Fruit fly (Drosophila melanogaster) whole organism, embryonic: ENCODE results near the gene CG10581.

Experiments
- Atf-2 ChIP-seq: fragments of 200-800 bp; sonication (Bioruptor generic); optimal IDR thresholded peaks from 2 replicates; lab custom pipeline; 2016; ENCODE audit warnings: missing biosample characterization, missing genetic modification characterization
- CG11456 ChIP-seq: fragments of 200-800 bp; sonication (Bioruptor generic); IDR thresholded peaks from 3 replicates; pipeline ENCODE4 v1.3.6; 2022; ENCODE audit warnings: missing biosample characterization, missing genetic modification characterization
- CG11560 ChIP-seq: fragments of 200-800 bp; sonication (Bioruptor generic); IDR thresholded peaks from 3 replicates; pipeline ENCODE4 v1.3.6; 2022; ENCODE audit warnings: missing biosample characterization, missing genetic modification characterization
- CG11723 ChIP-seq: fragments of 200-800 bp; sonication (Bioruptor generic); optimal IDR thresholded peaks from 2 replicates; lab custom pipeline; 2017; ENCODE audit warnings: missing biosample characterization, mild to moderate bottlenecking, missing genetic modification characterization
- CG14014 ChIP-seq: fragments of 200-800 bp; sonication (Bioruptor generic); IDR thresholded peaks from 2 replicates; pipeline ENCODE4 v1.3.6; 2022; ENCODE audit warnings: missing biosample characterization, missing genetic modification characterization
- CG14860 ChIP-seq: fragments of 200-800 bp; sonication (Bioruptor generic); IDR thresholded peaks from 3 replicates; pipeline ENCODE4 v1.3.6; 2022; ENCODE audit warnings: missing biosample characterization, missing genetic modification characterization; ENCODE audit not compliant: partially characterized antibody
- CG15073 ChIP-seq: fragments of 200-800 bp; sonication (Bioruptor generic); optimal IDR thresholded peaks from 2 replicates; lab custom pipeline; 2016; ENCODE audit warnings: missing biosample characterization, missing genetic modification characterization
- CG15269 ChIP-seq: fragments of 200-800 bp; sonication (Bioruptor generic); optimal IDR thresholded peaks from 2 replicates; lab custom pipeline; 2018; ENCODE audit warnings: missing biosample characterization, mild to moderate bottlenecking, missing genetic modification characterization, moderate library complexity
- CG17829 ChIP-seq: fragments of 200-800 bp; optimal IDR thresholded peaks from 2 replicates; lab custom pipeline; 2019; ENCODE audit warnings: missing biosample characterization, mild to moderate bottlenecking, missing genetic modification characterization, moderate library complexity
- CG18619 ChIP-seq: fragments of 200-800 bp; sonication (Bioruptor generic); optimal IDR thresholded peaks from 3 replicates; lab custom pipeline; 2017; ENCODE audit warnings: missing biosample characterization, mild to moderate bottlenecking, missing genetic modification characterization
- CG2889 ChIP-seq: fragments of 200-800 bp; sonication (Bioruptor generic); IDR thresholded peaks from 3 replicates; pipeline ENCODE4 v1.3.6; 2022; ENCODE audit warnings: missing biosample characterization, missing genetic modification characterization
- CG4282 ChIP-seq: fragments of 200-800 bp; sonication (Bioruptor generic); optimal IDR thresholded peaks from 2 replicates; lab custom pipeline; 2016; ENCODE audit warnings: missing biosample characterization, missing genetic modification characterization
- CG8359 ChIP-seq: fragments of 200-800 bp; sonication (Bioruptor generic); optimal IDR thresholded peaks from 2 replicates; lab custom pipeline; 2017; ENCODE audit warnings: missing biosample characterization, mild to moderate bottlenecking, missing genetic modification characterization, borderline replicate concordance
- CG8924 ChIP-seq: fragments of 200-800 bp; optimal IDR thresholded peaks from 3 replicates; lab custom pipeline; 2019; ENCODE audit warnings: missing biosample characterization, mild to moderate bottlenecking, missing genetic modification characterization, moderate library complexity
- CG8944 ChIP-seq: fragments of 200-800 bp; sonication (Bioruptor generic); optimal IDR thresholded peaks from 3 replicates; lab custom pipeline; 2016; ENCODE audit warnings: missing biosample characterization, missing genetic modification characterization
- CG9215 ChIP-seq: fragments of 200-800 bp; sonication (Bioruptor generic); IDR thresholded peaks from 2 replicates; pipeline ENCODE4 v1.3.6; 2022; ENCODE audit warnings: missing biosample characterization, missing genetic modification characterization
- CG9932 ChIP-seq: fragments of 200-800 bp; sonication (Bioruptor generic); IDR thresholded peaks from 2 replicates; pipeline ENCODE4 v1.3.6; 2022; ENCODE audit warnings: missing biosample characterization, missing genetic modification characterization
- Dip3 ChIP-seq: fragments of 200-800 bp; sonication (Bioruptor generic); optimal IDR thresholded peaks from 3 replicates; lab custom pipeline; 2016; ENCODE audit warnings: missing biosample characterization, missing genetic modification characterization
- E2f2 ChIP-seq: fragments of 200-800 bp; sonication (Bioruptor generic); IDR thresholded peaks from 2 replicates; pipeline ENCODE4 v1.3.6; 2022; ENCODE audit warnings: missing biosample characterization, missing genetic modification characterization
- ERR ChIP-seq: fragments of 200-800 bp; sonication (Bioruptor generic); optimal IDR thresholded peaks from 2 replicates; lab custom pipeline; 2016; ENCODE audit warnings: missing biosample characterization, missing genetic modification characterization
- Eip74EF ChIP-seq, 2 experiments: fragments of 200-800 bp in 1 of 2; fragments of >200 bp in 1 of 2; sonication (Bioruptor generic) in 1 of 2; optimal IDR thresholded peaks; 2 replicates each; lab custom pipeline; 2017 to 2019; ENCODE audit warnings: missing biosample characterization in 2 of 2, missing genetic modification characterization in 2 of 2, mild to moderate bottlenecking in 1 of 2, moderate library complexity in 1 of 2
- Gsc ChIP-seq: fragments of 200-800 bp; sonication (Bioruptor generic); IDR thresholded peaks from 2 replicates; pipeline ENCODE4 v1.3.6; 2022; ENCODE audit warnings: missing biosample characterization, missing genetic modification characterization
- HLH4C ChIP-seq: fragments of 200-800 bp; sonication (Bioruptor generic); IDR thresholded peaks from 3 replicates; pipeline ENCODE4 v1.3.6; 2022; ENCODE audit warnings: missing biosample characterization, missing genetic modification characterization; ENCODE audit not compliant: partially characterized antibody
- HmgZ ChIP-seq: fragments of 200-800 bp; sonication (Bioruptor generic); optimal IDR thresholded peaks from 2 replicates; lab custom pipeline; 2018; ENCODE audit warnings: missing biosample characterization, mild to moderate bottlenecking, missing genetic modification characterization
- Hr78 ChIP-seq, 2 experiments: fragments of 200-800 bp in 1 of 2; fragments of >200 bp in 1 of 2; sonication (Bioruptor generic) in 1 of 2; optimal IDR thresholded peaks; 2 replicates each; lab custom pipeline; 2017 to 2019; ENCODE audit warnings: missing biosample characterization in 2 of 2, missing genetic modification characterization in 2 of 2, mild to moderate bottlenecking in 1 of 2, moderate library complexity in 1 of 2
- Lpt ChIP-seq: fragments of >200 bp; optimal IDR thresholded peaks from 2 replicates; lab custom pipeline; 2018; ENCODE audit warnings: missing biosample characterization, missing genetic modification characterization
- Mes4 ChIP-seq: fragments of 200-800 bp; sonication (Bioruptor generic); optimal IDR thresholded peaks from 2 replicates; lab custom pipeline; 2016; ENCODE audit warnings: missing biosample characterization, missing genetic modification characterization
- NC2β ChIP-seq: fragments of 200-800 bp; sonication (Bioruptor generic); optimal IDR thresholded peaks from 2 replicates; lab custom pipeline; 2016; ENCODE audit warnings: missing biosample characterization, missing genetic modification characterization
- Nf-YB ChIP-seq: fragments of 200-800 bp; sonication (Bioruptor generic); optimal IDR thresholded peaks from 3 replicates; lab custom pipeline; 2019; ENCODE audit warnings: missing biosample characterization, mild to moderate bottlenecking, missing genetic modification characterization, moderate library complexity
- NfI ChIP-seq: fragments of 200-800 bp; sonication (Bioruptor generic); optimal IDR thresholded peaks from 3 replicates; lab custom pipeline; 2018; ENCODE audit warnings: missing biosample characterization, mild to moderate bottlenecking, missing genetic modification characterization, moderate library complexity
- TFAM ChIP-seq: fragments of 200-800 bp; sonication (Bioruptor generic); optimal IDR thresholded peaks from 2 replicates; lab custom pipeline; 2017; ENCODE audit warnings: missing biosample characterization, missing genetic modification characterization, inconsistent platforms
- ara ChIP-seq: fragments of 200-800 bp; sonication (Bioruptor generic); IDR thresholded peaks from 2 replicates; pipeline ENCODE4 v1.3.6; 2022; ENCODE audit warnings: missing biosample characterization, missing genetic modification characterization
- cwo ChIP-seq: fragments of 200-800 bp; sonication (Bioruptor generic); optimal IDR thresholded peaks from 3 replicates; lab custom pipeline; 2017; ENCODE audit warnings: missing biosample characterization, missing genetic modification characterization, mild to moderate bottlenecking, moderate library complexity, missing genetic modification reagents
- dan ChIP-seq: fragments of 200-800 bp; sonication (Bioruptor generic); IDR thresholded peaks from 2 replicates; pipeline ENCODE4 v1.3.6; 2022; ENCODE audit warnings: missing biosample characterization, missing genetic modification characterization
- dimm ChIP-seq: fragments of 200-800 bp; sonication (Bioruptor generic); IDR thresholded peaks from 2 replicates; pipeline ENCODE4 v1.3.6; 2022; ENCODE audit warnings: missing biosample characterization, missing genetic modification characterization
- dysf ChIP-seq: fragments of 200-800 bp; sonication (Bioruptor generic); IDR thresholded peaks from 3 replicates; pipeline ENCODE4 v1.3.6; 2022; ENCODE audit warnings: missing biosample characterization, missing genetic modification characterization
- ems ChIP-seq: fragments of 200-800 bp; sonication (Bioruptor generic); optimal IDR thresholded peaks from 3 replicates; lab custom pipeline; 2016; ENCODE audit warnings: missing biosample characterization, missing genetic modification characterization
- fd96Cb ChIP-seq: fragments of 200-800 bp; sonication (Bioruptor generic); optimal IDR thresholded peaks from 2 replicates; lab custom pipeline; 2018; ENCODE audit warnings: missing biosample characterization, mild to moderate bottlenecking, missing genetic modification characterization, moderate library complexity
- ftz-f1 ChIP-seq: fragments of 200-800 bp; sonication (Bioruptor generic); optimal IDR thresholded peaks from 2 replicates; lab custom pipeline; 2016; ENCODE audit warnings: missing biosample characterization, missing genetic modification characterization
- gro ChIP-seq: fragments of 200-800 bp; sonication (Bioruptor generic); optimal IDR thresholded peaks from 2 replicates; lab custom pipeline; 2016; ENCODE audit warnings: missing biosample characterization, missing genetic modification characterization
- lab ChIP-seq: fragments of 200-800 bp; sonication (Bioruptor generic); optimal IDR thresholded peaks from 3 replicates; lab custom pipeline; 2017; ENCODE audit warnings: missing biosample characterization, missing genetic modification characterization, mild to moderate bottlenecking, moderate library complexity, missing genetic modification reagents
- mirr ChIP-seq: fragments of 200-800 bp; sonication (Bioruptor generic); optimal IDR thresholded peaks from 3 replicates; lab custom pipeline; 2018; ENCODE audit warnings: missing biosample characterization, mild to moderate bottlenecking, missing genetic modification characterization
- pho ChIP-seq: fragments of 200-800 bp; sonication (Bioruptor generic); optimal IDR thresholded peaks from 2 replicates; lab custom pipeline; 2016; ENCODE audit warnings: missing biosample characterization, missing genetic modification characterization
- repo ChIP-seq: fragments of 200-800 bp; sonication (Bioruptor generic); optimal IDR thresholded peaks from 2 replicates; lab custom pipeline; 2016; ENCODE audit warnings: missing biosample characterization, missing genetic modification characterization
- sens-2 ChIP-seq: fragments of 200-800 bp; sonication (Bioruptor generic); IDR thresholded peaks from 2 replicates; pipeline ENCODE4 v1.3.6; 2022; ENCODE audit warnings: missing biosample characterization, missing genetic modification characterization
- sisA ChIP-seq: fragments of 200-800 bp; sonication (Bioruptor generic); IDR thresholded peaks from 2 replicates; pipeline ENCODE4 v1.3.6; 2022; ENCODE audit warnings: missing biosample characterization, missing genetic modification characterization
- trh ChIP-seq: fragments of 200-800 bp; sonication (Bioruptor generic); optimal IDR thresholded peaks from 2 replicates; lab custom pipeline; 2016; ENCODE audit warnings: missing biosample characterization, missing genetic modification characterization
- zen ChIP-seq: fragments of 200-800 bp; sonication (Bioruptor generic); optimal IDR thresholded peaks from 3 replicates; lab custom pipeline; 2018; ENCODE audit warnings: missing biosample characterization, mild to moderate bottlenecking, missing genetic modification characterization, moderate library complexity
- zfh2 ChIP-seq: fragments of 200-800 bp; sonication (Bioruptor generic); optimal IDR thresholded peaks from 2 replicates; lab custom pipeline; 2016; ENCODE audit warnings: missing biosample characterization, missing genetic modification characterization

CG10581 gene

dm6 chr3L:21007364-21008254 lies 26.4 kb downstream of the CG10581 start (continued):
- TF ChIP-seq Dip3 (GFP tag; lab: Kevin White, UChicago) (no peak), CG11456 (GFP tag; lab: Robert Waterston, UW) (no peak), ftz-f1 (GFP tag; lab: Kevin White, UChicago) (no peak), mirr (GFP tag; lab: Kevin White, UChicago) (no peak), NfI (GFP tag; lab: Kevin White, UChicago) (no peak), dimm (GFP tag; lab: Robert Waterston, UW) (no peak), Gsc (GFP tag; lab: Robert Waterston, UW) (no peak), CG8944 (GFP tag; lab: Kevin White, UChicago) (no peak), CG11723 (GFP tag; lab: Kevin White, UChicago) (peak; percentile 10), CG15269 (tag; lab: Kevin White, UChicago) (no peak), pho (GFP tag; lab: Kevin White, UChicago) (no peak), CG17829 (no peak), CG15073 (GFP tag; lab: Kevin White, UChicago) (no peak), Lpt (no peak), CG4282 (GFP tag; lab: Kevin White, UChicago) (no peak), CG8359 (GFP tag; lab: Kevin White, UChicago) (no peak), trh (GFP tag; lab: Kevin White, UChicago) (no peak), Hr78 (GFP tag; optimal IDR thresholded peaks at IDR 0.05; lab: Kevin White, UChicago) (peak in 1 of 2 experiments; percentile 14), CG18619 (GFP tag; lab: Kevin White, UChicago) (no peak), Atf-2 (GFP tag; lab: Kevin White, UChicago) (no peak), HLH4C (GFP tag; lab: Robert Waterston, UW) (no peak), ara (GFP tag; lab: Robert Waterston, UW) (peak; percentile 37; the same call in 1 of the 2 replicates), E2f2 (GFP tag; lab: Robert Waterston, UW) (0 out of 2 replicates have a peak, but pooled peaks have one; percentile 20), sens-2 (GFP tag; lab: Robert Waterston, UW) (no peak), CG8924 (tag; lab: Kevin White, UChicago) (peak; percentile 17), ems (peak; percentile 14), CG14014 (no peak), ERR (GFP tag; lab: Kevin White, UChicago) (peak; percentile 38), fd96Cb (tag; lab: Kevin White, UChicago) (no peak), lab (GFP tag; lab: Kevin White, UChicago) (no peak), HmgZ (no peak), CG9215 (no peak), CG14860 (GFP tag; lab: Robert Waterston, UW) (no peak), CG9932 (GFP tag; lab: Robert Waterston, UW) (no peak), dan (no peak), Eip74EF (GFP tag; optimal IDR thresholded peaks at IDR 0.05; lab: Kevin White, UChicago) (no peak), Mes4 (GFP tag; lab: Kevin White, UChicago) (no peak), dysf (GFP tag; lab: Robert Waterston, UW) (no peak), TFAM (GFP tag; lab: Kevin White, UChicago) (no peak), repo (GFP tag; lab: Kevin White, UChicago) (no peak), Nf-YB (GFP tag; lab: Kevin White, UChicago) (peak; percentile 9), CG2889 (GFP tag; lab: Robert Waterston, UW) (no peak), sisA (GFP tag; lab: Robert Waterston, UW) (no peak), CG11560 (tag; lab: Robert Waterston, UW) (no peak), cwo (peak; percentile 5), zen (peak; percentile 64), zfh2 (GFP tag; lab: Kevin White, UChicago) (no peak), gro (no peak), NC2β (GFP tag; lab: Kevin White, UChicago) (peak; percentile 5)
